Worm (Caenorhabditis elegans): ENCODE measurements around the gene cut-6.

DNA sequence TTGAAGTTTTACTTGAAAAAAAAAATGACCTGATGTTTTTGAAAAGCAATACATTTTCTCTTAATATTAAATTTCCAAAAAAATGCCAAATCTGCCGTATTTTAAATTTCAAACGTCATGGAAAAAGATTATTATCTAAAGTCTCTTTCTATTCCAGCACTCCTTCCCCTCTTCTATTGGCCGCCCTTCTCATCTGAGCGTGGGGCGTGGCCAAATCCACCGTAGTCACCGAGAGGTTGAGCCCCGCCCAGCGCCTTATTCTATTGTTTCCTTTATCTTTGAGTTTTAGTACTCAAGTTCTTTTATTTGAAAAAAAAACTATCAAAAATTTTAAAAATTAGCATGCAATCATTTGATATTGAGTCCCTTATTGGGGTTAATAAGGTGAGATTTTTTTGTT is 8.8 kb downstream of the cut-6 start, which contains the start of gene vab-7:
- TF ChIP-seq hnd-1 (tag; optimal IDR thresholded peaks at IDR 0.05), result no peak
- TF ChIP-seq tra-4 (tag; optimal IDR thresholded peaks at IDR 0.05), result no peak
- no peak for TF ChIP-seq ceh-13 (GFP tag; optimal IDR thresholded peaks at IDR 0.05)
- TF ChIP-seq tbx-11 (GFP tag; IDR thresholded peaks at IDR 0.05), result no peak
- no peak for TF ChIP-seq ama-1 (optimal IDR thresholded peaks at IDR 0.05)
- no peak for TF ChIP-seq tbx-37 (GFP tag; conservative IDR thresholded peaks at IDR 0.05)
- no peak for TF ChIP-seq flt-1 (GFP tag; IDR thresholded peaks at IDR 0.05)

Data from whole organism, early embryonic.